Fruit fly (Drosophila melanogaster): ENCODE results near the gene GlcAT-I.

GlcAT-I gene

dm6 chrX:4131049-4131629 lies at the start of gene GlcAT-I:
Gene GlcAT-I, plus strand, starts transcription at chrX:4131211.
- no peak for TF ChIP-seq pan (optimal IDR thresholded peaks at IDR 0.05)
- TF ChIP-seq psq (optimal IDR thresholded peaks at IDR 0.05), result no peak
- TF ChIP-seq CG8478 (optimal IDR thresholded peaks at IDR 0.05), result no peak
- no peak for TF ChIP-seq Dll (optimal IDR thresholded peaks at IDR 0.05)
- TF ChIP-seq EcR (GFP tag; optimal IDR thresholded peaks at IDR 0.05), result no peak
- TF ChIP-seq usp (GFP tag; optimal IDR thresholded peaks at IDR 0.05), result no peak

- TF ChIP-seq EcR (GFP tag; optimal IDR thresholded peaks at IDR 0.05) (no peak), CG8478 (optimal IDR thresholded peaks at IDR 0.05) (no peak), pan (optimal IDR thresholded peaks at IDR 0.05) (no peak), Dll (optimal IDR thresholded peaks at IDR 0.05) (no peak), usp (GFP tag; optimal IDR thresholded peaks at IDR 0.05) (no peak), psq (optimal IDR thresholded peaks at IDR 0.05) (no peak)
Observed at dm6 chrX:4089012-4089649, 41.9 kb upstream of the GlcAT-I start.

dm6 chrX:4100824-4101368 lies 30.1 kb upstream of the GlcAT-I start, which contains the start of the genes Cmtr1 and CG15375:
Gene Cmtr1, minus strand, starts transcription at chrX:4101031.
Gene CG15375, plus strand, starts transcription at chrX:4101318.
- TF ChIP-seq psq (optimal IDR thresholded peaks at IDR 0.05), result no peak
- TF ChIP-seq CG8478 (optimal IDR thresholded peaks at IDR 0.05), result no peak
- TF ChIP-seq EcR (GFP tag; optimal IDR thresholded peaks at IDR 0.05), result no peak
- TF ChIP-seq pan (optimal IDR thresholded peaks at IDR 0.05), result no peak
- no peak for TF ChIP-seq Dll (optimal IDR thresholded peaks at IDR 0.05)

- TF ChIP-seq EcR (GFP tag; optimal IDR thresholded peaks at IDR 0.05), result no peak
- TF ChIP-seq CG8478 (optimal IDR thresholded peaks at IDR 0.05), result no peak
- TF ChIP-seq Dll (optimal IDR thresholded peaks at IDR 0.05), result no peak
Observed at dm6 chrX:4104132-4104531, 26.9 kb upstream of the GlcAT-I start, which contains the start of the genes Xpac and brn. Gene Xpac, minus strand, starts transcription at chrX:4104197. Gene brn, plus strand, starts transcription at chrX:4104342.

- no peak for TF ChIP-seq usp (GFP tag; optimal IDR thresholded peaks at IDR 0.05)
- no peak for TF ChIP-seq Dll (optimal IDR thresholded peaks at IDR 0.05)
- no peak for TF ChIP-seq CG8478 (optimal IDR thresholded peaks at IDR 0.05)
- no peak for TF ChIP-seq EcR (GFP tag; optimal IDR thresholded peaks at IDR 0.05)
Observed at dm6 chrX:4105830-4106233, 25.2 kb upstream of the GlcAT-I start, which contains the start of gene cib. Gene cib, plus strand, starts transcription at chrX:4106113.

dm6 chrX:4106240-4106639 lies 24.8 kb upstream of the GlcAT-I start:
- no peak for TF ChIP-seq psq (optimal IDR thresholded peaks at IDR 0.05)
- TF ChIP-seq EcR (GFP tag; optimal IDR thresholded peaks at IDR 0.05), result no peak
- TF ChIP-seq Dll (optimal IDR thresholded peaks at IDR 0.05), result no peak
- no peak for TF ChIP-seq CG8478 (optimal IDR thresholded peaks at IDR 0.05)
- no peak for TF ChIP-seq usp (GFP tag; optimal IDR thresholded peaks at IDR 0.05)
- no peak for TF ChIP-seq pan (optimal IDR thresholded peaks at IDR 0.05)

- no peak for TF ChIP-seq pan (optimal IDR thresholded peaks at IDR 0.05)
- no peak for TF ChIP-seq CG8478 (optimal IDR thresholded peaks at IDR 0.05)
- TF ChIP-seq EcR (GFP tag; optimal IDR thresholded peaks at IDR 0.05), result no peak
- TF ChIP-seq psq (optimal IDR thresholded peaks at IDR 0.05), result no peak
- no peak for TF ChIP-seq usp (GFP tag; optimal IDR thresholded peaks at IDR 0.05)
- no peak for TF ChIP-seq Dll (optimal IDR thresholded peaks at IDR 0.05)
Observed at dm6 chrX:4106756-4107155, 24.3 kb upstream of the GlcAT-I start.

- TF ChIP-seq CG8478 (optimal IDR thresholded peaks at IDR 0.05) (no peak), psq (optimal IDR thresholded peaks at IDR 0.05) (no peak), usp (GFP tag; optimal IDR thresholded peaks at IDR 0.05) (no peak)
Observed at dm6 chrX:4107261-4108113, 23.5 kb upstream of the GlcAT-I start.

- TF ChIP-seq psq (optimal IDR thresholded peaks at IDR 0.05), result no peak
- TF ChIP-seq EcR (GFP tag; optimal IDR thresholded peaks at IDR 0.05), result no peak
- TF ChIP-seq Dll (optimal IDR thresholded peaks at IDR 0.05), result no peak
- TF ChIP-seq usp (GFP tag; optimal IDR thresholded peaks at IDR 0.05), result no peak
- no peak for TF ChIP-seq pan (optimal IDR thresholded peaks at IDR 0.05)
- TF ChIP-seq CG8478 (optimal IDR thresholded peaks at IDR 0.05), result no peak
Observed at dm6 chrX:4108114-4108439, 22.9 kb upstream of the GlcAT-I start.

dm6 chrX:4108612-4109173 lies 22.3 kb upstream of the GlcAT-I start:
- TF ChIP-seq EcR (GFP tag; optimal IDR thresholded peaks at IDR 0.05) (no peak), Dll (optimal IDR thresholded peaks at IDR 0.05) (no peak), pan (optimal IDR thresholded peaks at IDR 0.05) (no peak), psq (optimal IDR thresholded peaks at IDR 0.05) (no peak), CG8478 (optimal IDR thresholded peaks at IDR 0.05) (no peak), usp (GFP tag; optimal IDR thresholded peaks at IDR 0.05) (no peak)

- TF ChIP-seq psq (optimal IDR thresholded peaks at IDR 0.05), result no peak
- TF ChIP-seq CG8478 (optimal IDR thresholded peaks at IDR 0.05), result no peak
- TF ChIP-seq usp (GFP tag; optimal IDR thresholded peaks at IDR 0.05), result no peak
Observed at dm6 chrX:4113698-4114216, 17.3 kb upstream of the GlcAT-I start, which contains the start of the genes dgt4 and Nsun2. Gene dgt4, plus strand, starts transcription at chrX:4113701. Gene Nsun2, minus strand, starts transcription at chrX:4113734.
